Worm (Caenorhabditis elegans): ENCODE data around the gene hars-1.

hars-1 gene

DNA sequence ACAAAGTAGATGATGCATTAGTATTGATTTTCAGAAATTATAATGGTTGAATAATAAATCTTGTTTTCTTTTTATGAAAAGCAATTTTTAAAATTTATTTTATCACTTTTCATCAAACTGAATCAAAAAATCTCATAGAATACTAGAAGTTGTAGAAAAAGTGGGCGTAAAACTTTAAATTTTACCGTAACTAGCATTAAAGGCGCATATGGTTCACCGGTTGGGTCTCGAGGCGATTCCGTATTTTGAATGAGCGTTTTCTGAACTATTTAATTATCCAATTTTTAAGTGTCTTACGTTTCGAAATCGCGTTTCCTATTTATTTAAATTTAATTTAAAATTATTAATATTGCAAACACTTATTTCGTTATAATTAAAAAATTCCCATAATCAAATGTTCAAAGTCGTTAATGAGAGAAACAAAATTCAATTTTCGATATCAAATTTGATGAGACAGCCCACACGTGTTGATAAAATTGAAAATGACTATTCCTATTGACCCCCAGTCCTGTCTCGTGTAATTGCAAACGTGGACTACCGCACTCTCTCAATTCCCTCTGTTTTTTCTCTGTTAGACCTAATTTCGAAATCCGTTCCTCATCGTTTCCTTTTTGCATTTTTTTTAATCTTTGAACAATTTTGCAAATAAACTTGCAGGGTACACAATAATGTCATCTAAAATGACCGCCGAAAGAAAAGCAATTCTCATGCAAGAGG lies at the start of gene hars-1, which contains the start of gene T11G6.2:
hars-1 (plus strand) TSS at position 658 of the 717 bp plus-strand sequence.
T11G6.2 (minus strand) TSS at position 197 of the 717 bp plus-strand sequence.
- TF ChIP-seq lag-1 (GFP tag; IDR thresholded peaks at IDR 0.05) (no peak), madf-8 (GFP tag; conservative IDR thresholded peaks at IDR 0.05) (peak; percentile 97), lsl-1 (GFP tag; optimal IDR thresholded peaks at IDR 0.05) (peak; percentile 87), attf-5 (GFP tag; optimal IDR thresholded peaks at IDR 0.05) (peak; percentile 69), B0336.3 (GFP tag; IDR thresholded peaks at IDR 0.05) (no peak), lin-40 (tag; optimal IDR thresholded peaks at IDR 0.05) (no peak), snpc-4 (GFP tag; optimal IDR thresholded peaks at IDR 0.05) (no peak), snpc-4 (tag; optimal IDR thresholded peaks at IDR 0.05) (peak in 1 of 4 experiments; percentile 21), F39B2.1 (GFP tag; IDR thresholded peaks at IDR 0.05) (no peak), tbp1 (GFP tag; optimal IDR thresholded peaks at IDR 0.05) (no peak), mcd-1 (GFP tag; IDR thresholded peaks at IDR 0.05) (peak; percentile 49; the same call in 1 of the 2 replicates), xnd-1 (tag; optimal IDR thresholded peaks at IDR 0.05) (peak; percentile 93), ceh-100 (GFP tag; IDR thresholded peaks at IDR 0.05) (no peak), cebp-1 (GFP tag; IDR thresholded peaks at IDR 0.05) (peak; percentile 67; the same call in 1 of the 2 replicates), cebp-1 (tag; optimal IDR thresholded peaks at IDR 0.05) (peak; percentile 85), dpff-1 (tag; optimal IDR thresholded peaks at IDR 0.05) (no peak), fkh-3 (tag; optimal IDR thresholded peaks at IDR 0.05) (no peak), zfh-2 (GFP tag; conservative IDR thresholded peaks at IDR 0.05) (no peak), ztf-6 (GFP tag; IDR thresholded peaks at IDR 0.05) (no peak), nhr-80 (tag; optimal IDR thresholded peaks at IDR 0.05) (peak; percentile 86), rec-8 (tag; optimal IDR thresholded peaks at IDR 0.05) (no peak), madf-6 (GFP tag; IDR thresholded peaks at IDR 0.05) (peak; percentile 99), lin-26 (GFP tag; IDR thresholded peaks at IDR 0.05) (no peak), Y79H2A.3 (GFP tag; conservative IDR thresholded peaks at IDR 0.05) (no peak), madf-3 (GFP tag; IDR thresholded peaks at IDR 0.05) (no peak), T26A5.8 (tag; optimal IDR thresholded peaks at IDR 0.05) (no peak), ceh-40 (GFP tag; IDR thresholded peaks at IDR 0.05) (no peak), Y67H2A.10 (GFP tag; conservative IDR thresholded peaks at IDR 0.05) (no peak), let-526 (GFP tag; IDR thresholded peaks at IDR 0.05) (no peak), pbrm-1 (GFP tag; IDR thresholded peaks at IDR 0.05) (0 out of 2 replicates have a peak, but pooled peaks have one; percentile 18), madf-10 (tag; optimal IDR thresholded peaks at IDR 0.05) (no peak), gei-17 (GFP tag; optimal IDR thresholded peaks at IDR 0.05) (no peak), F23B12.7 (tag; optimal IDR thresholded peaks at IDR 0.05; ENCODE audit: insufficient read depth) (no peak), dox-1 (GFP tag; IDR thresholded peaks at IDR 0.05) (0 out of 2 replicates have a peak, but pooled peaks have one; percentile 48), nfya-2 (GFP tag; IDR thresholded peaks at IDR 0.05) (no peak), ama-1 (optimal IDR thresholded peaks at IDR 0.05) (no peak), ama-1 (GFP tag; optimal IDR thresholded peaks at IDR 0.05) (no peak), athp-1 (tag; optimal IDR thresholded peaks at IDR 0.05) (no peak), atf-7 (tag; optimal IDR thresholded peaks at IDR 0.05) (no peak), sptf-2 (GFP tag; optimal IDR thresholded peaks at IDR 0.05) (no peak), nhr-27 (tag; optimal IDR thresholded peaks at IDR 0.05) (no peak), pha-4 (tag; optimal IDR thresholded peaks at IDR 0.05) (no peak), mxl-1 (tag; optimal IDR thresholded peaks at IDR 0.05) (no peak), nhr-90 (tag; optimal IDR thresholded peaks at IDR 0.05) (no peak), aptf-3 (GFP tag; IDR thresholded peaks at IDR 0.05) (no peak), ztf-25 (GFP tag; IDR thresholded peaks at IDR 0.05) (no peak), F49E8.2 (tag; optimal IDR thresholded peaks at IDR 0.05; ENCODE audit: insufficient read depth) (no peak), rcor-1 (GFP tag; IDR thresholded peaks at IDR 0.05) (no peak), B0261.1 (tag; optimal IDR thresholded peaks at IDR 0.05) (no peak)

Data from whole organism, young adult.